Worm (Caenorhabditis elegans): ENCODE data around the gene pus-1.

Gene pus-1

ce11 chrV:16804795-16805194, 10.0 kb upstream of the pus-1 start:
- no peak for TF ChIP-seq ztf-23 (GFP tag; IDR thresholded peaks at IDR 0.05)
- TF ChIP-seq T22C8.4 (GFP tag; IDR thresholded peaks at IDR 0.05) = no peak
- TF ChIP-seq klf-2 (GFP tag; conservative IDR thresholded peaks at IDR 0.05) = no peak
- TF ChIP-seq ref-1 (GFP tag; conservative IDR thresholded peaks at IDR 0.05) = no peak
- TF ChIP-seq ztf-29 (GFP tag; IDR thresholded peaks at IDR 0.05) = no peak
- no peak for TF ChIP-seq cog-1 (tag; optimal IDR thresholded peaks at IDR 0.05)
- TF ChIP-seq flt-1 (GFP tag; IDR thresholded peaks at IDR 0.05) = no peak
- TF ChIP-seq med-1 (GFP tag; optimal IDR thresholded peaks at IDR 0.05; ENCODE audit: insufficient read depth) = no peak
- TF ChIP-seq tab-1 (GFP tag; IDR thresholded peaks at IDR 0.05) = no peak

ce11 chrV:16802572-16802971, 7.8 kb upstream of the pus-1 start, which contains the start of gene cand-1:
TSS of gene cand-1 (plus strand) at chrV:16802872.
- TF ChIP-seq ztf-23 (GFP tag; IDR thresholded peaks at IDR 0.05) = no peak

ce11 chrV:16800484-16800883, 5.7 kb upstream of the pus-1 start:
- no peak for TF ChIP-seq klf-2 (GFP tag; conservative IDR thresholded peaks at IDR 0.05)
- no peak for TF ChIP-seq flt-1 (GFP tag; IDR thresholded peaks at IDR 0.05)
- TF ChIP-seq med-1 (GFP tag; optimal IDR thresholded peaks at IDR 0.05; ENCODE audit: insufficient read depth) = no peak
- no peak for TF ChIP-seq ztf-23 (GFP tag; IDR thresholded peaks at IDR 0.05)
- no peak for TF ChIP-seq cog-1 (tag; optimal IDR thresholded peaks at IDR 0.05)
- no peak for TF ChIP-seq ref-1 (GFP tag; conservative IDR thresholded peaks at IDR 0.05)
- TF ChIP-seq ztf-29 (GFP tag; IDR thresholded peaks at IDR 0.05) = no peak
- TF ChIP-seq tab-1 (GFP tag; IDR thresholded peaks at IDR 0.05) = no peak
- no peak for TF ChIP-seq T22C8.4 (GFP tag; IDR thresholded peaks at IDR 0.05)

ce11 chrV:16794079-16794478, 673 bp downstream of the pus-1 start:
- TF ChIP-seq ref-1 (GFP tag; conservative IDR thresholded peaks at IDR 0.05) (no peak), flt-1 (GFP tag; IDR thresholded peaks at IDR 0.05) (no peak), tab-1 (GFP tag; IDR thresholded peaks at IDR 0.05) (no peak), ztf-29 (GFP tag; IDR thresholded peaks at IDR 0.05) (no peak), T22C8.4 (GFP tag; IDR thresholded peaks at IDR 0.05) (no peak), med-1 (GFP tag; optimal IDR thresholded peaks at IDR 0.05; ENCODE audit: insufficient read depth) (no peak), ztf-23 (GFP tag; IDR thresholded peaks at IDR 0.05) (no peak)

ce11 chrV:16793312-16793711, 1.4 kb downstream of the pus-1 start:
- TF ChIP-seq tab-1 (GFP tag; IDR thresholded peaks at IDR 0.05) (no peak), ztf-23 (GFP tag; IDR thresholded peaks at IDR 0.05) (no peak), cog-1 (tag; optimal IDR thresholded peaks at IDR 0.05) (no peak), flt-1 (GFP tag; IDR thresholded peaks at IDR 0.05) (no peak), ref-1 (GFP tag; conservative IDR thresholded peaks at IDR 0.05) (no peak), med-1 (GFP tag; optimal IDR thresholded peaks at IDR 0.05; ENCODE audit: insufficient read depth) (no peak), T22C8.4 (GFP tag; IDR thresholded peaks at IDR 0.05) (no peak), klf-2 (GFP tag; conservative IDR thresholded peaks at IDR 0.05) (no peak), ztf-29 (GFP tag; IDR thresholded peaks at IDR 0.05) (no peak)

ce11 chrV:16792717-16793116, 2.0 kb downstream of the pus-1 start:
- TF ChIP-seq ztf-29 (GFP tag; IDR thresholded peaks at IDR 0.05) = no peak
- TF ChIP-seq T22C8.4 (GFP tag; IDR thresholded peaks at IDR 0.05) = no peak
- TF ChIP-seq cog-1 (tag; optimal IDR thresholded peaks at IDR 0.05) = no peak
- TF ChIP-seq ztf-23 (GFP tag; IDR thresholded peaks at IDR 0.05) = no peak
- TF ChIP-seq klf-2 (GFP tag; conservative IDR thresholded peaks at IDR 0.05) = no peak
- no peak for TF ChIP-seq ref-1 (GFP tag; conservative IDR thresholded peaks at IDR 0.05)
- TF ChIP-seq flt-1 (GFP tag; IDR thresholded peaks at IDR 0.05) = no peak
- no peak for TF ChIP-seq med-1 (GFP tag; optimal IDR thresholded peaks at IDR 0.05; ENCODE audit: insufficient read depth)
- no peak for TF ChIP-seq tab-1 (GFP tag; IDR thresholded peaks at IDR 0.05)

- no peak for TF ChIP-seq cog-1 (tag; optimal IDR thresholded peaks at IDR 0.05)
- TF ChIP-seq flt-1 (GFP tag; IDR thresholded peaks at IDR 0.05) = no peak
- no peak for TF ChIP-seq med-1 (GFP tag; optimal IDR thresholded peaks at IDR 0.05; ENCODE audit: insufficient read depth)
- no peak for TF ChIP-seq ref-1 (GFP tag; conservative IDR thresholded peaks at IDR 0.05)
- TF ChIP-seq ztf-23 (GFP tag; IDR thresholded peaks at IDR 0.05) = no peak
- TF ChIP-seq klf-2 (GFP tag; conservative IDR thresholded peaks at IDR 0.05) = no peak
- no peak for TF ChIP-seq tab-1 (GFP tag; IDR thresholded peaks at IDR 0.05)
- TF ChIP-seq T22C8.4 (GFP tag; IDR thresholded peaks at IDR 0.05) = no peak
- TF ChIP-seq ztf-29 (GFP tag; IDR thresholded peaks at IDR 0.05) = no peak
These were observed 5.8 kb downstream of the pus-1 start, which contains the start of gene immt-2 for ce11 chrV:16788967-16789366. TSS of gene immt-2 (plus strand) at chrV:16789267.

ce11 chrV:16786012-16786411, 8.7 kb downstream of the pus-1 start:
- TF ChIP-seq ref-1 (GFP tag; conservative IDR thresholded peaks at IDR 0.05) (no peak), med-1 (GFP tag; optimal IDR thresholded peaks at IDR 0.05; ENCODE audit: insufficient read depth) (no peak), cog-1 (tag; optimal IDR thresholded peaks at IDR 0.05) (no peak), klf-2 (GFP tag; conservative IDR thresholded peaks at IDR 0.05) (no peak), flt-1 (GFP tag; IDR thresholded peaks at IDR 0.05) (no peak), ztf-23 (GFP tag; IDR thresholded peaks at IDR 0.05) (no peak), ztf-29 (GFP tag; IDR thresholded peaks at IDR 0.05) (no peak), T22C8.4 (GFP tag; IDR thresholded peaks at IDR 0.05) (no peak), tab-1 (GFP tag; IDR thresholded peaks at IDR 0.05) (no peak)

ce11 chrV:16784806-16785205, 9.9 kb downstream of the pus-1 start:
- no peak for TF ChIP-seq ztf-23 (GFP tag; IDR thresholded peaks at IDR 0.05)
- no peak for TF ChIP-seq tab-1 (GFP tag; IDR thresholded peaks at IDR 0.05)
- no peak for TF ChIP-seq flt-1 (GFP tag; IDR thresholded peaks at IDR 0.05)
- TF ChIP-seq ztf-29 (GFP tag; IDR thresholded peaks at IDR 0.05) = no peak
- TF ChIP-seq T22C8.4 (GFP tag; IDR thresholded peaks at IDR 0.05) = no peak
- no peak for TF ChIP-seq cog-1 (tag; optimal IDR thresholded peaks at IDR 0.05)
- TF ChIP-seq med-1 (GFP tag; optimal IDR thresholded peaks at IDR 0.05; ENCODE audit: insufficient read depth) = no peak
- TF ChIP-seq klf-2 (GFP tag; conservative IDR thresholded peaks at IDR 0.05) = no peak
- no peak for TF ChIP-seq ref-1 (GFP tag; conservative IDR thresholded peaks at IDR 0.05)

- TF ChIP-seq cog-1 (tag; optimal IDR thresholded peaks at IDR 0.05) (no peak), med-1 (GFP tag; optimal IDR thresholded peaks at IDR 0.05; ENCODE audit: insufficient read depth) (no peak), flt-1 (GFP tag; IDR thresholded peaks at IDR 0.05) (no peak), ref-1 (GFP tag; conservative IDR thresholded peaks at IDR 0.05) (no peak), ztf-23 (GFP tag; IDR thresholded peaks at IDR 0.05) (no peak), tab-1 (GFP tag; IDR thresholded peaks at IDR 0.05) (no peak), klf-2 (GFP tag; conservative IDR thresholded peaks at IDR 0.05) (no peak), T22C8.4 (GFP tag; IDR thresholded peaks at IDR 0.05) (no peak), ztf-29 (GFP tag; IDR thresholded peaks at IDR 0.05) (no peak)
These were observed 12.8 kb downstream of the pus-1 start for ce11 chrV:16781974-16782373.
